Fruit fly (Drosophila melanogaster) whole organism, embryonic: Measurements from ENCODE around the gene CG14273.
A peak's percentile ranks its signal among the peaks of the same experiment; 100 is the strongest.

Experiments
- Atf6 ChIP-seq: fragments of 200-800 bp; sonication (Bioruptor generic); IDR thresholded peaks from 2 replicates; pipeline ENCODE4 v1.3.6; 2022; ENCODE audit warnings: missing biosample characterization, missing genetic modification characterization
- BEAF-32 ChIP-seq: fragments of 200-800 bp; sonication (Bioruptor generic); optimal IDR thresholded peaks from 3 replicates; lab custom pipeline; 2017; ENCODE audit warnings: missing biosample characterization, missing genetic modification characterization, mild to moderate bottlenecking, moderate library complexity, missing genetic modification reagents
- CG10267 ChIP-seq: fragments of 200-800 bp; sonication (Bioruptor generic); optimal IDR thresholded peaks from 2 replicates; lab custom pipeline; 2018; ENCODE audit warnings: missing biosample characterization, mild to moderate bottlenecking, missing genetic modification characterization, moderate library complexity
- CG10462 ChIP-seq: fragments of 200-800 bp; sonication (Bioruptor generic); optimal IDR thresholded peaks from 2 replicates; lab custom pipeline; 2016; ENCODE audit warnings: missing biosample characterization, missing genetic modification characterization
- CG11456 ChIP-seq: fragments of 200-800 bp; sonication (Bioruptor generic); IDR thresholded peaks from 3 replicates; pipeline ENCODE4 v1.3.6; 2022; ENCODE audit warnings: missing biosample characterization, missing genetic modification characterization
- CG11723 ChIP-seq: fragments of 200-800 bp; sonication (Bioruptor generic); optimal IDR thresholded peaks from 2 replicates; lab custom pipeline; 2017; ENCODE audit warnings: missing biosample characterization, mild to moderate bottlenecking, missing genetic modification characterization
- CG13894 ChIP-seq: fragments of 200-800 bp; sonication (Bioruptor generic); optimal IDR thresholded peaks from 3 replicates; lab custom pipeline; 2018; ENCODE audit warnings: missing biosample characterization, mild to moderate bottlenecking, missing genetic modification characterization, moderate library complexity
- CG14710 ChIP-seq: fragments of 200-800 bp; sonication (Bioruptor generic); optimal IDR thresholded peaks from 3 replicates; lab custom pipeline; 2019; ENCODE audit warnings: missing biosample characterization, mild to moderate bottlenecking, missing genetic modification characterization, moderate library complexity
- CG15269 ChIP-seq: fragments of 200-800 bp; sonication (Bioruptor generic); optimal IDR thresholded peaks from 2 replicates; lab custom pipeline; 2018; ENCODE audit warnings: missing biosample characterization, mild to moderate bottlenecking, missing genetic modification characterization, moderate library complexity
- CG33213 ChIP-seq: fragments of 200-800 bp; sonication (Bioruptor generic); optimal IDR thresholded peaks from 3 replicates; lab custom pipeline; 2016; ENCODE audit warnings: missing biosample characterization, missing genetic modification characterization
- CG3407 ChIP-seq: fragments of 200-800 bp; sonication (Bioruptor generic); optimal IDR thresholded peaks from 2 replicates; lab custom pipeline; 2018; ENCODE audit warnings: missing biosample characterization, mild to moderate bottlenecking, missing genetic modification characterization
- CG3847 ChIP-seq: fragments of 200-800 bp; sonication (Bioruptor generic); IDR thresholded peaks from 2 replicates; pipeline ENCODE4 v1.3.6; 2022; ENCODE audit warnings: missing biosample characterization, missing genetic modification characterization
- CG3995 ChIP-seq: fragments of 200-800 bp; sonication (Bioruptor generic); optimal IDR thresholded peaks from 3 replicates; lab custom pipeline; 2016; ENCODE audit warnings: missing biosample characterization, missing genetic modification characterization
- CG4360 ChIP-seq: fragments of 200-800 bp; sonication (Bioruptor generic); IDR thresholded peaks from 2 replicates; pipeline ENCODE4 v1.3.6; 2022; ENCODE audit warnings: missing biosample characterization, missing genetic modification characterization
- CG43689 ChIP-seq: fragments of 200-800 bp; sonication (Bioruptor generic); IDR thresholded peaks from 2 replicates; pipeline ENCODE4 v1.3.6; 2022; ENCODE audit warnings: missing biosample characterization, missing genetic modification characterization
- CG4424 ChIP-seq: fragments of 200-800 bp; sonication (Bioruptor generic); optimal IDR thresholded peaks from 3 replicates; lab custom pipeline; 2016; ENCODE audit warnings: missing biosample characterization, missing genetic modification characterization
- CG6813 ChIP-seq: fragments of 200-800 bp; sonication (Bioruptor generic); optimal IDR thresholded peaks from 2 replicates; lab custom pipeline; 2017; ENCODE audit warnings: missing biosample characterization, missing genetic modification characterization, mild to moderate bottlenecking, moderate library complexity, missing genetic modification reagents
- CG8359 ChIP-seq: fragments of 200-800 bp; sonication (Bioruptor generic); optimal IDR thresholded peaks from 2 replicates; lab custom pipeline; 2017; ENCODE audit warnings: missing biosample characterization, mild to moderate bottlenecking, missing genetic modification characterization, borderline replicate concordance
- CG8944 ChIP-seq: fragments of 200-800 bp; sonication (Bioruptor generic); optimal IDR thresholded peaks from 3 replicates; lab custom pipeline; 2016; ENCODE audit warnings: missing biosample characterization, missing genetic modification characterization
- CG9876 ChIP-seq: fragments of 200-800 bp; sonication (Bioruptor generic); optimal IDR thresholded peaks from 2 replicates; lab custom pipeline; 2016; ENCODE audit warnings: missing biosample characterization, missing genetic modification characterization
- Camta ChIP-seq: fragments of 200-800 bp; sonication (Bioruptor generic); optimal IDR thresholded peaks from 2 replicates; lab custom pipeline; 2016; ENCODE audit warnings: missing biosample characterization, missing genetic modification characterization
- Dip2 ChIP-seq: fragments of 200-800 bp; sonication (Bioruptor generic); IDR thresholded peaks from 2 replicates; pipeline ENCODE4 v1.3.6; 2022; ENCODE audit warnings: missing biosample characterization, missing genetic modification characterization
- Drgx ChIP-seq: fragments of 200-800 bp; sonication (Bioruptor generic); IDR thresholded peaks from 2 replicates; pipeline ENCODE4 v1.3.6; 2022; ENCODE audit warnings: missing biosample characterization, missing genetic modification characterization
- E2f1 ChIP-seq: fragments of 200-800 bp; sonication (Bioruptor generic); IDR thresholded peaks from 2 replicates; pipeline ENCODE4 v1.3.6; 2022; ENCODE audit warnings: missing biosample characterization, missing genetic modification characterization
- Ets65A ChIP-seq: fragments of 200-800 bp; sonication (Bioruptor generic); peaks from one replicate; lab custom pipeline; 2016; ENCODE audit warnings: missing biosample characterization, missing genetic modification characterization
- HmgZ ChIP-seq: fragments of 200-800 bp; sonication (Bioruptor generic); optimal IDR thresholded peaks from 2 replicates; lab custom pipeline; 2018; ENCODE audit warnings: missing biosample characterization, mild to moderate bottlenecking, missing genetic modification characterization
- Jarid2 ChIP-seq: fragments of 200-800 bp; sonication (Bioruptor generic); optimal IDR thresholded peaks from 3 replicates; lab custom pipeline; 2017; ENCODE audit warnings: mild to moderate bottlenecking, missing biosample characterization, missing genetic modification reagents, missing genetic modification characterization
- NK7.1 ChIP-seq: fragments of 200-800 bp; sonication (Bioruptor generic); optimal IDR thresholded peaks from 3 replicates; lab custom pipeline; 2016; ENCODE audit warnings: missing biosample characterization, missing genetic modification characterization
- Opbp ChIP-seq: fragments of 200-800 bp; sonication (Bioruptor generic); IDR thresholded peaks from 3 replicates; pipeline ENCODE4 v1.3.6; 2022; ENCODE audit warnings: missing biosample characterization, missing genetic modification characterization; ENCODE audit not compliant: partially characterized antibody
- Xbp1 ChIP-seq: fragments of 200-800 bp; sonication (Bioruptor generic); optimal IDR thresholded peaks from 3 replicates; lab custom pipeline; 2016; ENCODE audit warnings: missing biosample characterization, mild to moderate bottlenecking, missing genetic modification characterization
- Xrp1 ChIP-seq: fragments of 200-800 bp; sonication (Bioruptor generic); IDR thresholded peaks from 2 replicates; pipeline ENCODE4 v1.3.6; 2022; ENCODE audit warnings: missing biosample characterization, missing genetic modification characterization
- az2 ChIP-seq: fragments of 200-800 bp; sonication (Bioruptor generic); optimal IDR thresholded peaks from 3 replicates; lab custom pipeline; 2016; ENCODE audit warnings: missing biosample characterization, missing genetic modification characterization
- br ChIP-seq: fragments of >200 bp; optimal IDR thresholded peaks from 2 replicates; lab custom pipeline; 2017
- chinmo ChIP-seq: fragments of 200-800 bp; sonication (Bioruptor generic); IDR thresholded peaks from 4 replicates; pipeline ENCODE4 v1.3.6; 2022; ENCODE audit warnings: missing biosample characterization, missing genetic modification characterization; ENCODE audit not compliant: partially characterized antibody
- crp ChIP-seq, 2 experiments: fragments of 200-800 bp; sonication (Bioruptor generic); optimal IDR thresholded peaks; 2 replicates in 1 of 2; 3 replicates in 1 of 2; lab custom pipeline; 2017; ENCODE audit warnings: missing biosample characterization in 2 of 2, missing genetic modification characterization in 2 of 2, mild to moderate bottlenecking in 1 of 2, moderate library complexity in 1 of 2
- danr ChIP-seq: fragments of 200-800 bp; sonication (Bioruptor generic); IDR thresholded peaks from 2 replicates; pipeline ENCODE4 v1.3.6; 2022; ENCODE audit warnings: missing biosample characterization, missing genetic modification characterization
- emc ChIP-seq: fragments of 200-800 bp; sonication (Bioruptor generic); optimal IDR thresholded peaks from 2 replicates; lab custom pipeline; 2016; ENCODE audit warnings: missing biosample characterization, missing genetic modification characterization
- en ChIP-seq: fragments of 200-800 bp; sonication (Bioruptor generic); optimal IDR thresholded peaks from 2 replicates; lab custom pipeline; 2016; ENCODE audit warnings: missing biosample characterization, missing genetic modification characterization
- ftz-f1 ChIP-seq: fragments of 200-800 bp; sonication (Bioruptor generic); optimal IDR thresholded peaks from 2 replicates; lab custom pipeline; 2016; ENCODE audit warnings: missing biosample characterization, missing genetic modification characterization
- insv ChIP-seq, 2 experiments: fragments of 200-800 bp; sonication (Bioruptor generic); optimal IDR thresholded peaks; 3 replicates each; lab custom pipeline; 2016 to 2018; ENCODE audit warnings: missing biosample characterization in 2 of 2, missing genetic modification characterization in 2 of 2
- knrl ChIP-seq: fragments of 200-800 bp; sonication (Bioruptor generic); IDR thresholded peaks from 3 replicates; pipeline ENCODE4 v1.3.6; 2022; ENCODE audit warnings: missing biosample characterization, missing genetic modification characterization; ENCODE audit not compliant: partially characterized antibody
- nau ChIP-seq: fragments of 200-800 bp; sonication (Bioruptor generic); optimal IDR thresholded peaks from 3 replicates; lab custom pipeline; 2017; ENCODE audit warnings: missing biosample characterization, mild to moderate bottlenecking, missing genetic modification characterization, missing genetic modification reagents
- pros ChIP-seq: fragments of 200-800 bp; sonication (Bioruptor generic); optimal IDR thresholded peaks from 3 replicates; lab custom pipeline; 2019; ENCODE audit warnings: missing biosample characterization, mild to moderate bottlenecking, missing genetic modification characterization, moderate library complexity
- pum ChIP-seq: fragments of 200-800 bp; sonication (Bioruptor generic); optimal IDR thresholded peaks from 2 replicates; lab custom pipeline; 2016; ENCODE audit warnings: missing biosample characterization, missing genetic modification characterization
- scrt ChIP-seq: fragments of 200-800 bp; sonication (Bioruptor generic); optimal IDR thresholded peaks from 2 replicates; lab custom pipeline; 2018; ENCODE audit warnings: missing biosample characterization, mild to moderate bottlenecking, missing genetic modification characterization, moderate library complexity
- sqz ChIP-seq: fragments of 200-800 bp; sonication (Bioruptor generic); optimal IDR thresholded peaks from 3 replicates; lab custom pipeline; 2018; ENCODE audit warnings: missing biosample characterization, mild to moderate bottlenecking, missing genetic modification characterization
- trem ChIP-seq: fragments of 200-800 bp; optimal IDR thresholded peaks from 3 replicates; lab custom pipeline; 2019; ENCODE audit warnings: missing biosample characterization, mild to moderate bottlenecking, missing genetic modification characterization, moderate library complexity
- unpg ChIP-seq: fragments of 200-800 bp; sonication (Bioruptor generic); optimal IDR thresholded peaks from 3 replicates; lab custom pipeline; 2018; ENCODE audit warnings: missing biosample characterization, mild to moderate bottlenecking, missing genetic modification characterization, moderate library complexity
- wor ChIP-seq: fragments of 200-800 bp; sonication (Bioruptor generic); IDR thresholded peaks from 2 replicates; pipeline ENCODE4 v1.3.6; 2022; ENCODE audit warnings: missing biosample characterization, missing genetic modification characterization

The CG14273 gene

dm6 chr2L:8365701-8366643 is 23.5 kb downstream of the CG14273 start, which contains the start of gene Pp2A-29B (continued):
- TF ChIP-seq CG4360 (GFP tag; lab: Robert Waterston, UW) (no peak), Camta (GFP tag; lab: Kevin White, UChicago) (no peak), pum (GFP tag; lab: Kevin White, UChicago) (no peak), pros (GFP tag; lab: Kevin White, UChicago) (no peak), wor (GFP tag; lab: Robert Waterston, UW) (no peak), CG14710 (peak; percentile 83), nau (no peak), Dip2 (GFP tag; lab: Robert Waterston, UW) (no peak), E2f1 (GFP tag; lab: Robert Waterston, UW) (0 out of 2 replicates have a peak, but pooled peaks have one; percentile 23), br (lab: Kevin White, UChicago) (no peak), CG4424 (GFP tag; lab: Kevin White, UChicago) (peak; percentile 38), HmgZ (tag; lab: Kevin White, UChicago) (peak; percentile 27), scrt (GFP tag; lab: Kevin White, UChicago) (peak; percentile 22), CG9876 (GFP tag; lab: Kevin White, UChicago) (no peak), knrl (peak; percentile 100), az2 (GFP tag; lab: Kevin White, UChicago) (peak; percentile 3), CG15269 (tag; lab: Kevin White, UChicago) (peak; percentile 9), CG11456 (GFP tag; lab: Robert Waterston, UW) (no peak), unpg (GFP tag; lab: Kevin White, UChicago) (no peak), emc (no peak), crp (GFP tag; optimal IDR thresholded peaks at IDR 0.05; lab: Kevin White, UChicago) (no peak), danr (GFP tag; lab: Robert Waterston, UW) (no peak), chinmo (peak; percentile 93; the same call in 3 of the 4 replicates), Jarid2 (no peak), Ets65A (GFP tag; lab: Kevin White, UChicago) (no peak), CG8359 (GFP tag; lab: Kevin White, UChicago) (no peak), CG8944 (GFP tag; lab: Kevin White, UChicago) (no peak), Opbp (GFP tag; lab: Robert Waterston, UW) (peak; percentile 96), Xrp1 (GFP tag; lab: Robert Waterston, UW) (no peak), CG10462 (GFP tag; lab: Kevin White, UChicago) (peak; percentile 7), insv (GFP tag; optimal IDR thresholded peaks at IDR 0.05; lab: Kevin White, UChicago) (peak in 1 of 2 experiments; percentile 25), trem (tag; lab: Kevin White, UChicago) (peak; percentile 80), Xbp1 (peak; percentile 39), CG11723 (GFP tag; lab: Kevin White, UChicago) (no peak), en (no peak), sqz (GFP tag; lab: Kevin White, UChicago) (peak; percentile 93), CG33213 (GFP tag; lab: Kevin White, UChicago) (no peak), CG3407 (no peak), CG3847 (peak; percentile 51; the same call in 1 of the 2 replicates), ftz-f1 (GFP tag; lab: Kevin White, UChicago) (no peak), CG43689 (GFP tag; lab: Robert Waterston, UW) (no peak), CG3995 (GFP tag; lab: Kevin White, UChicago) (peak; percentile 96), Atf6 (no peak), CG10267 (tag; lab: Kevin White, UChicago) (peak; percentile 62), NK7.1 (GFP tag; lab: Kevin White, UChicago) (no peak), Drgx (GFP tag; lab: Robert Waterston, UW) (no peak), CG13894 (tag; lab: Kevin White, UChicago) (no peak), BEAF-32 (peak; percentile 100), CG6813 (GFP tag; lab: Kevin White, UChicago) (no peak)
